Worm (Caenorhabditis elegans) whole organism, L4 larva: ENCODE results near the gene F01F1.11.

Source experiments
- dpl-1 ChIP-seq: fragments of 150-350 bp; optimal IDR thresholded peaks from 2 replicates; lab custom pipeline; 2014; ENCODE audit warnings: missing biosample characterization, missing genetic modification reagents, missing genetic modification characterization
- mxl-2 ChIP-seq: fragments of 200-800 bp; sonication (Bioruptor generic); conservative IDR thresholded peaks from 2 replicates; pipeline ENCODE4 v1.3.6; 2022; ENCODE audit warnings: missing genetic modification reagents, missing genetic modification characterization, missing compliant biosample characterization
- pqm-1 ChIP-seq: sonication (generic microtip); optimal IDR thresholded peaks from 2 replicates; lab custom pipeline; 2017; ENCODE audit warnings: missing biosample characterization, missing genetic modification characterization

DNA sequence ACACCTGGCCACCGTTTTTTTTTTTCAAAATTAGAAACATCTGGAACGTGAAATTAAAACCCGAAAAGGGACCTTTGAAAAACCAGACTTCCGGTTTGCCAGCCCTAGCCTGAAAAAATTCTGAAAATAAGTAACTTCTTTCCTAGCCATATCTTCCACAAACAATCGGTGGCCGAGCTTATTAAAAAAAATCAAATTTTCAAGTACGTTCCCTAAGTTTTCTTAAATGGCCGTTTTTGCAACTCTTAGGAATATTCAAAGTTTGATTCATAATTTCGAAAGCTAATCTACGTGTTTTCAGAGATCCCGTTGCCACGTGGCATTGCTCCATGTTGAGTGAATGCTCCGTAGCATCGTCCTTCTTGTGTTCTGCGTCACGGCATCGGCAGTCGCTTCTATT lies 48.1 kb downstream of the F01F1.11 start, which contains the start of gene R12B2.8:
- no peak for TF ChIP-seq mxl-2 (GFP tag; lab: Robert Waterston, UW)
- no peak for TF ChIP-seq dpl-1 (GFP tag; lab: Kevin White, UChicago)
- no peak for TF ChIP-seq pqm-1 (tag; lab: Kevin White, UChicago)
